Worm (Caenorhabditis elegans): Measurements from ENCODE around the gene ptrn-1.

The ptrn-1 gene

ce11 chrX:16998981-16999380, 31.0 kb downstream of the ptrn-1 start:
- TF ChIP-seq unc-86 (tag; optimal IDR thresholded peaks at IDR 0.05), result no peak
- TF ChIP-seq ceh-18 (tag; optimal IDR thresholded peaks at IDR 0.05), result no peak
- TF ChIP-seq hlh-30 (tag; optimal IDR thresholded peaks at IDR 0.05; ENCODE audit: insufficient read depth), result no peak
- no peak for TF ChIP-seq ceh-14 (tag; optimal IDR thresholded peaks at IDR 0.05)
- TF ChIP-seq elt-4 (tag; optimal IDR thresholded peaks at IDR 0.05), result no peak

DNA sequence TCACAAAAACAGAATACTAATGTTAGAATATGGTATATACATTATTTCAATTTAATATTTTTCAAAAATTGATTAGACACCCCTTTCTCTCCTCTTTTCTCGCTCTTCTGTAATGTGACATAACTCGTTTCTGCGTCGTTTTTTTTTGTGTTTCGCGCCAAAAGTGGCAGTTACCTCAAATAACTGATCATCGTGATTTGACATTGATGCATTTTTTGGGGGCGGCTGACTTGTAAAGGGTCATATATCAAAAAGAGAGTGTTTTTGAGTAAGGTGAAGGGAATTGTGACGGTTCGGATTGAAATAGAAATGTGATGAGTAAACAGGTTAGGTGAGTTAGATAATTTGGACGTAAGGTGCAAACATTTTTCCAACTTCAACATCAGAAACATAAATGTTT, 32.0 kb downstream of the ptrn-1 start:
- TF ChIP-seq eyg-1 (tag; optimal IDR thresholded peaks at IDR 0.05), result no peak
- TF ChIP-seq unc-55 (GFP tag; optimal IDR thresholded peaks at IDR 0.05), result no peak
- TF ChIP-seq pat-9 (tag; optimal IDR thresholded peaks at IDR 0.05), result no peak
- no peak for TF ChIP-seq dmd-4 (tag; optimal IDR thresholded peaks at IDR 0.05; ENCODE audit: borderline replicate concordance)
- no peak for TF ChIP-seq ceh-2 (tag; optimal IDR thresholded peaks at IDR 0.05)
- TF ChIP-seq ztf-16 (tag; optimal IDR thresholded peaks at IDR 0.05), result no peak
- TF ChIP-seq hlh-15 (tag; optimal IDR thresholded peaks at IDR 0.05), result no peak
- no peak for TF ChIP-seq sox-4 (tag; optimal IDR thresholded peaks at IDR 0.05)
- no peak for TF ChIP-seq rnt-1 (tag; optimal IDR thresholded peaks at IDR 0.05)

DNA sequence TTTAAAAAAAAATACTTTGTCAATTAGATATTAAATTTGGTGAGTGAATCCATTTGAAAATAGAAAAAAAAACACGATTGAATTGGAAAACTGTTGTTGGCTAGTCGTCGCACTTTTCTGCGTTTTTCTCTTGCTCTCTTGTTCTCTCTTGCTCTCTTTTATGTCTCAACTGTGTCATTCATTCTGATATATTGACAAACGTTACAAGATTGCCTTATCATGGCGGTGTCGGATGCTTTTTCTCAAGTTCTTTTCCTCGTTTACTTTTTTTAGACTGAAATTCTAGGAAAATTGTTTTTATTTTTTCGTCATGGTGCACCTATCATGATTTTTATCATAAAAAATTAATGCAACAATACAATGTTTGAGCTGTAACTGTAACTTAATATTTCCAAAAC, 34.1 kb downstream of the ptrn-1 start:
- TF ChIP-seq madf-2 (tag; optimal IDR thresholded peaks at IDR 0.05) (no peak), sox-2 (GFP tag; IDR thresholded peaks at IDR 0.05) (no peak), tbx-7 (tag; optimal IDR thresholded peaks at IDR 0.05) (no peak), npax-4 (tag; optimal IDR thresholded peaks at IDR 0.05) (no peak), sdc-2 (tag; optimal IDR thresholded peaks at IDR 0.05) (no peak), rnt-1 (tag; optimal IDR thresholded peaks at IDR 0.05) (no peak), fkh-6 (tag; optimal IDR thresholded peaks at IDR 0.05) (no peak), ceh-6 (GFP tag; optimal IDR thresholded peaks at IDR 0.05) (no peak), ceh-30 (tag; optimal IDR thresholded peaks at IDR 0.05) (no peak), odd-2 (tag; optimal IDR thresholded peaks at IDR 0.05) (no peak), pha-2 (tag; optimal IDR thresholded peaks at IDR 0.05) (no peak), sox-4 (tag; optimal IDR thresholded peaks at IDR 0.05) (no peak), pag-3 (tag; optimal IDR thresholded peaks at IDR 0.05; ENCODE audit: borderline replicate concordance) (no peak), ceh-34 (tag; optimal IDR thresholded peaks at IDR 0.05) (no peak), unc-42 (tag; optimal IDR thresholded peaks at IDR 0.05) (no peak), dve-1 (tag; optimal IDR thresholded peaks at IDR 0.05) (no peak), gmeb-2 (tag; optimal IDR thresholded peaks at IDR 0.05) (no peak)

DNA sequence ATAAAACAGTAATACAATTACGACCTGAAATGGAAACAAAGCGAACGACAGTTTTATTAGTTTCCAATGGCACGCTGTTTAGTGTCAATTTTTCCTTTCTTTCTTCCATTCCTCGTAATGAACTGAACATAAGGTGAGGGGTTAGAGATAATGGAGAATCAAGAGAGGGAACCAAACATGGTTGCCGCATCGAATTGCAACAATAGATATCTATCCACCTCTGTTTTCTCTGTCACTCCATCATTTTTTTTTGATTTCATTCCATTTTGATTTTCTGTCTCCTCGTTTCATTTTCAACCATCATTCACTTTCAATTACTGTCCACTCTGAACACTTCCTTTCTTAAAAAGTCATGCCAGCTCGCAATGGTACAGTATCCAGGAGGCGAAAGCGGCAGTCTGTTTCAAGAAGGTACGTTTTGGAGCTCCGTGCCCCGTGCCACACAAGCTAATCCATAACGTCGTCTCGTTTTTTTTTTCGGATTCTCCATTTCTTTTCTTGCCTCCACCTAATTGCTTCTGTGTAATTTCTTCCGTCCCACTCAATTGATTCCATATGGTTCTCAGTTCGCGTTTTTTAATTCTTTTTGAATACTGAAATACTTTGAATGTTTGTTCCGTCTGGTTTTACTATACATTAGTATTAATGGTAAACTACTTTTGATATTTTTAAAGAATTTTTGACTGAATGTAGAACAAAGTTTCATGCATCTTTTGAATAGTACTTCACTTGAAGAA, 34.7 kb downstream of the ptrn-1 start:
- TF ChIP-seq unc-3 (GFP tag; conservative IDR thresholded peaks at IDR 0.05) (no peak), unc-3 (tag; optimal IDR thresholded peaks at IDR 0.05) (no peak), F13H6.1 (tag; optimal IDR thresholded peaks at IDR 0.05) (no peak), pha-4 (tag; optimal IDR thresholded peaks at IDR 0.05) (no peak), elt-2 (tag; optimal IDR thresholded peaks at IDR 0.05) (no peak), ceh-19 (GFP tag; optimal IDR thresholded peaks at IDR 0.05) (no peak), syd-9 (tag; optimal IDR thresholded peaks at IDR 0.05) (no peak)

- no peak for TF ChIP-seq rnt-1 (tag; optimal IDR thresholded peaks at IDR 0.05)
- TF ChIP-seq unc-42 (tag; optimal IDR thresholded peaks at IDR 0.05), result no peak
- no peak for TF ChIP-seq pat-9 (tag; optimal IDR thresholded peaks at IDR 0.05)
- TF ChIP-seq ceh-19 (GFP tag; optimal IDR thresholded peaks at IDR 0.05), result no peak
- TF ChIP-seq ceh-9 (tag; optimal IDR thresholded peaks at IDR 0.05), result no peak
- no peak for TF ChIP-seq ama-1 (optimal IDR thresholded peaks at IDR 0.05)
- TF ChIP-seq F13H6.1 (tag; optimal IDR thresholded peaks at IDR 0.05), result no peak
- TF ChIP-seq hlh-13 (GFP tag; optimal IDR thresholded peaks at IDR 0.05), result no peak
- TF ChIP-seq K02D7.2 (tag; optimal IDR thresholded peaks at IDR 0.05), result no peak
- TF ChIP-seq ceh-14 (tag; optimal IDR thresholded peaks at IDR 0.05), result no peak
- TF ChIP-seq C38D4.7 (GFP tag; optimal IDR thresholded peaks at IDR 0.05), result no peak
- TF ChIP-seq ceh-6 (GFP tag; optimal IDR thresholded peaks at IDR 0.05), result no peak
- no peak for TF ChIP-seq Y22D7AL.16 (tag; optimal IDR thresholded peaks at IDR 0.05)
- TF ChIP-seq unc-3 (GFP tag; conservative IDR thresholded peaks at IDR 0.05), result no peak
- no peak for TF ChIP-seq unc-3 (tag; optimal IDR thresholded peaks at IDR 0.05)
Observed at ce11 chrX:16994417-16994816, 35.6 kb downstream of the ptrn-1 start.

All from whole organism, late embryonic.